Fruit fly (Drosophila melanogaster) whole organism, pupa: ENCODE results near the gene CG32249.

ENCODE experiments used
- CG10348 ChIP-seq: fragments of 200-800 bp; sonication (Bioruptor generic); IDR thresholded peaks from 2 replicates; pipeline ENCODE4 v1.3.6; 2022; ENCODE audit warnings: missing biosample characterization, missing genetic modification characterization
- CG12605 ChIP-seq: fragments of 200-800 bp; sonication (Bioruptor generic); IDR thresholded peaks from 2 replicates; pipeline ENCODE4 v1.3.6; 2022; ENCODE audit warnings: missing biosample characterization, missing genetic modification characterization
- CG13204 ChIP-seq: fragments of 200-800 bp; sonication (Bioruptor generic); optimal IDR thresholded peaks from 2 replicates; lab custom pipeline; 2018; ENCODE audit warnings: missing biosample characterization, mild to moderate bottlenecking, missing genetic modification characterization, moderate library complexity
- CG14655 ChIP-seq: fragments of 200-800 bp; sonication (Bioruptor generic); optimal IDR thresholded peaks from 3 replicates; lab custom pipeline; 2017; ENCODE audit warnings: mild to moderate bottlenecking, missing biosample characterization, missing genetic modification reagents, missing genetic modification characterization
- CG17806 ChIP-seq: fragments of 200-800 bp; sonication (Bioruptor generic); optimal IDR thresholded peaks from 2 replicates; lab custom pipeline; 2018; ENCODE audit warnings: missing biosample characterization, mild to moderate bottlenecking, missing genetic modification characterization, moderate library complexity
- CG32121 ChIP-seq: fragments of 200-800 bp; sonication (Bioruptor generic); IDR thresholded peaks from 2 replicates; pipeline ENCODE4 v1.3.6; 2022; ENCODE audit warnings: missing biosample characterization, missing genetic modification characterization
- CG4496 ChIP-seq: fragments of 200-800 bp; sonication (Bioruptor generic); IDR thresholded peaks from 3 replicates; pipeline ENCODE4 v1.3.6; 2022; ENCODE audit warnings: missing biosample characterization, missing genetic modification characterization
- D1 ChIP-seq: fragments of 200-800 bp; sonication (Bioruptor generic); optimal IDR thresholded peaks from 2 replicates; lab custom pipeline; 2018; ENCODE audit warnings: missing biosample characterization, mild to moderate bottlenecking, missing genetic modification characterization, moderate library complexity
- Pif1A ChIP-seq: fragments of 200-800 bp; sonication (Bioruptor generic); optimal IDR thresholded peaks from 3 replicates; lab custom pipeline; 2016; ENCODE audit warnings: missing biosample characterization, missing genetic modification characterization
- Pif1B ChIP-seq: fragments of 200-800 bp; sonication (Bioruptor generic); optimal IDR thresholded peaks from 3 replicates; lab custom pipeline; 2016; ENCODE audit warnings: missing biosample characterization, missing genetic modification characterization
- gl ChIP-seq: fragments of 200-800 bp; sonication (Bioruptor generic); optimal IDR thresholded peaks from 2 replicates; lab custom pipeline; 2018; ENCODE audit warnings: missing biosample characterization, mild to moderate bottlenecking, missing genetic modification characterization

DNA sequence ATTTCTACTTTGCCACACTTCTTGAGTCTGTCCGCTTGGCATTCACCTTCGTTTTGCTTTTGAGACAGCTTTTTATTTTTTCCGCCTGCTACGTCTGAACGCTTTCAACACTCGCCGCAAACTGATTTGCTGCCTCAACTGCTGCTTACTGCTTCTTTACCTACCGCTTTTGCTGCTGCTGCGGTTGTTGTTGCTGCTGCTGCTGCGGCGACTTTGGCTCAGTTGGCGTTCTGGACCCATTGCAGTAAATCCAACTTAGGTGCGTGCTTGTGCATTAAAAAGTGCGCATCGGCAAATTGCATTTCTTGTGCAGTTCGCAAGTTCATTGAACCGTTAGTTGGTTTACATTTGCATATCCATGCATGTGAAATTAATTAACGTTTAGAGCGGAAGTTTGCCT, 38.5 kb downstream of the CG32249 start, which contains the start of gene NT1:
- TF ChIP-seq CG4496 (GFP tag; lab: Robert Waterston, UW) (no peak), gl (tag; lab: Kevin White, UChicago) (no peak), CG32121 (no peak), D1 (tag; lab: Kevin White, UChicago) (no peak), CG17806 (no peak), CG13204 (GFP tag; lab: Kevin White, UChicago) (peak; percentile 60), CG10348 (GFP tag; lab: Robert Waterston, UW) (no peak), Pif1B (no peak), Pif1A (GFP tag; lab: Kevin White, UChicago) (no peak), CG12605 (GFP tag; lab: Robert Waterston, UW) (no peak), CG14655 (GFP tag; lab: Kevin White, UChicago) (no peak)
